Fruit fly (Drosophila melanogaster): ENCODE results near the gene Gal.

- TF ChIP-seq CG8478 (optimal IDR thresholded peaks at IDR 0.05): no peak
- TF ChIP-seq CTCF (optimal IDR thresholded peaks at IDR 0.05): no peak
Observed at dm6 chr2L:5964851-5965250, 41.8 kb downstream of the Gal start, which contains the start of gene psd.

All from S2 (cell line).